Fruit fly (Drosophila melanogaster) whole organism, embryonic: ENCODE results near the gene CG44000.

Experiments
- Abd-B ChIP-seq: fragments of 200-800 bp; sonication (Bioruptor generic); optimal IDR thresholded peaks from 2 replicates; lab custom pipeline; 2018; ENCODE audit warnings: missing biosample characterization, mild to moderate bottlenecking, missing genetic modification characterization, moderate library complexity
- Ada2b ChIP-seq: fragments of 200-800 bp; sonication (Bioruptor generic); IDR thresholded peaks from 2 replicates; pipeline ENCODE4 v1.3.6; 2022; ENCODE audit warnings: missing biosample characterization, missing genetic modification characterization
- Aef1 ChIP-seq: fragments of 200-800 bp; sonication (Bioruptor generic); IDR thresholded peaks from 3 replicates; pipeline ENCODE4 v1.3.6; 2022; ENCODE audit warnings: missing biosample characterization, missing genetic modification characterization
- Antp ChIP-seq: fragments of 200-800 bp; sonication (Bioruptor generic); optimal IDR thresholded peaks from 3 replicates; lab custom pipeline; 2016; ENCODE audit warnings: missing biosample characterization, missing genetic modification characterization
- Atf3 ChIP-seq: fragments of 200-800 bp; sonication (Bioruptor generic); optimal IDR thresholded peaks from 3 replicates; lab custom pipeline; 2016; ENCODE audit warnings: missing biosample characterization, missing genetic modification characterization
- Bgb ChIP-seq: fragments of 200-800 bp; sonication (Bioruptor generic); IDR thresholded peaks from 2 replicates; pipeline ENCODE4 v1.3.6; 2022; ENCODE audit warnings: missing biosample characterization, missing genetic modification characterization; ENCODE audit not compliant: partially characterized antibody
- CG10321 ChIP-seq: fragments of 200-800 bp; sonication (Bioruptor generic); IDR thresholded peaks from 2 replicates; pipeline ENCODE4 v1.3.6; 2022; ENCODE audit warnings: missing biosample characterization, missing genetic modification characterization
- CG10543 ChIP-seq: fragments of 200-800 bp; sonication (Bioruptor generic); optimal IDR thresholded peaks from 3 replicates; lab custom pipeline; 2017; ENCODE audit warnings: missing biosample characterization, mild to moderate bottlenecking, missing genetic modification characterization, moderate library complexity
- CG10959 ChIP-seq: fragments of 200-800 bp; sonication (Bioruptor generic); IDR thresholded peaks from 2 replicates; pipeline ENCODE4 v1.3.6; 2022; ENCODE audit warnings: missing biosample characterization, missing genetic modification characterization
- CG12236 ChIP-seq: fragments of 200-800 bp; sonication (Bioruptor generic); optimal IDR thresholded peaks from 2 replicates; lab custom pipeline; 2016; ENCODE audit warnings: missing biosample characterization, missing genetic modification characterization
- CG1233 ChIP-seq: fragments of 200-800 bp; sonication (Bioruptor generic); optimal IDR thresholded peaks from 4 replicates; lab custom pipeline; 2018; ENCODE audit warnings: missing biosample characterization, mild to moderate bottlenecking, missing genetic modification characterization
- CG12391 ChIP-seq: fragments of 200-800 bp; sonication (Bioruptor generic); optimal IDR thresholded peaks from 3 replicates; lab custom pipeline; 2018; ENCODE audit warnings: missing biosample characterization, mild to moderate bottlenecking, missing genetic modification characterization, moderate library complexity
- CG14050 ChIP-seq: fragments of 200-800 bp; sonication (Bioruptor generic); IDR thresholded peaks from 3 replicates; pipeline ENCODE4 v1.3.6; 2022; ENCODE audit warnings: missing biosample characterization, missing genetic modification characterization
- CG1529 ChIP-seq: fragments of 200-800 bp; sonication (Bioruptor generic); optimal IDR thresholded peaks from 3 replicates; lab custom pipeline; 2018; ENCODE audit warnings: missing biosample characterization, missing genetic modification characterization
- CG1603 ChIP-seq: fragments of 200-800 bp; sonication (Bioruptor generic); optimal IDR thresholded peaks from 2 replicates; lab custom pipeline; 2019; ENCODE audit warnings: missing biosample characterization, mild to moderate bottlenecking, missing genetic modification characterization, moderate library complexity
- CG17328 ChIP-seq: fragments of 200-800 bp; sonication (Bioruptor generic); IDR thresholded peaks from 2 replicates; pipeline ENCODE4 v1.3.6; 2022; ENCODE audit warnings: missing biosample characterization, missing genetic modification characterization
- CG1832 ChIP-seq: fragments of 200-800 bp; sonication (Bioruptor generic); optimal IDR thresholded peaks from 2 replicates; lab custom pipeline; 2017; ENCODE audit warnings: missing biosample characterization, mild to moderate bottlenecking, missing genetic modification characterization, inconsistent platforms
- CG2120 ChIP-seq: fragments of 200-800 bp; sonication (Bioruptor generic); optimal IDR thresholded peaks from 3 replicates; lab custom pipeline; 2016; ENCODE audit warnings: missing biosample characterization, missing genetic modification characterization
- CG32532 ChIP-seq: fragments of 200-800 bp; sonication (Bioruptor generic); IDR thresholded peaks from 2 replicates; pipeline ENCODE4 v1.3.6; 2022; ENCODE audit warnings: missing biosample characterization, missing genetic modification characterization
- CG6689 ChIP-seq: fragments of 200-800 bp; sonication (Bioruptor generic); IDR thresholded peaks from 2 replicates; pipeline ENCODE4 v1.3.6; 2022; ENCODE audit warnings: missing biosample characterization, missing genetic modification characterization
- CG7372 ChIP-seq: fragments of 200-800 bp; sonication (Bioruptor generic); IDR thresholded peaks from 2 replicates; pipeline ENCODE4 v1.3.6; 2022; ENCODE audit warnings: missing biosample characterization, missing genetic modification characterization
- CG8089 ChIP-seq: fragments of 200-800 bp; sonication (Bioruptor generic); optimal IDR thresholded peaks from 3 replicates; lab custom pipeline; 2016; ENCODE audit warnings: missing biosample characterization, missing genetic modification characterization
- CG8281 ChIP-seq: fragments of 200-800 bp; sonication (Bioruptor generic); optimal IDR thresholded peaks from 2 replicates; lab custom pipeline; 2018; ENCODE audit warnings: missing biosample characterization, mild to moderate bottlenecking, missing genetic modification characterization, moderate library complexity
- CG8924 ChIP-seq: fragments of 200-800 bp; optimal IDR thresholded peaks from 3 replicates; lab custom pipeline; 2019; ENCODE audit warnings: missing biosample characterization, mild to moderate bottlenecking, missing genetic modification characterization, moderate library complexity
- Dfd ChIP-seq, 2 experiments: fragments of >200 bp; optimal IDR thresholded peaks; 2 replicates each; lab custom pipeline; 2017; ENCODE audit warnings: missing biosample characterization in 2 of 2, missing genetic modification characterization in 2 of 2
- Dref ChIP-seq: fragments of 200-800 bp; sonication (Bioruptor generic); IDR thresholded peaks from 2 replicates; pipeline ENCODE4 v1.3.6; 2022; ENCODE audit warnings: missing biosample characterization, missing genetic modification characterization
- ERR ChIP-seq: fragments of 200-800 bp; sonication (Bioruptor generic); optimal IDR thresholded peaks from 2 replicates; lab custom pipeline; 2016; ENCODE audit warnings: missing biosample characterization, missing genetic modification characterization
- Gsc ChIP-seq: fragments of 200-800 bp; sonication (Bioruptor generic); IDR thresholded peaks from 2 replicates; pipeline ENCODE4 v1.3.6; 2022; ENCODE audit warnings: missing biosample characterization, missing genetic modification characterization
- Gug ChIP-seq: fragments of 200-800 bp; sonication (Bioruptor generic); IDR thresholded peaks from 4 replicates; pipeline ENCODE4 v1.3.6; 2022; ENCODE audit warnings: missing biosample characterization, missing genetic modification characterization
- H15 ChIP-seq: fragments of 200-800 bp; sonication (Bioruptor generic); IDR thresholded peaks from 3 replicates; pipeline ENCODE4 v1.3.6; 2022; ENCODE audit warnings: missing biosample characterization, missing genetic modification characterization
- HLH4C ChIP-seq: fragments of 200-800 bp; sonication (Bioruptor generic); IDR thresholded peaks from 3 replicates; pipeline ENCODE4 v1.3.6; 2022; ENCODE audit warnings: missing biosample characterization, missing genetic modification characterization; ENCODE audit not compliant: partially characterized antibody
- Med ChIP-seq: fragments of 200-800 bp; sonication (Bioruptor generic); peaks from one replicate; lab custom pipeline; 2016; ENCODE audit warnings: missing biosample characterization, missing genetic modification characterization, mild to moderate bottlenecking, inconsistent platforms, moderate library complexity
- Myb ChIP-seq: fragments of 200-800 bp; sonication (Bioruptor generic); optimal IDR thresholded peaks from 2 replicates; lab custom pipeline; 2016; ENCODE audit warnings: missing biosample characterization, missing genetic modification characterization
- NFAT ChIP-seq: fragments of 200-800 bp; sonication (Bioruptor generic); IDR thresholded peaks from 2 replicates; pipeline ENCODE4 v1.3.6; 2022; ENCODE audit warnings: missing biosample characterization, missing genetic modification characterization
- Nf-YC ChIP-seq: fragments of 200-800 bp; optimal IDR thresholded peaks from 3 replicates; lab custom pipeline; 2019; ENCODE audit warnings: missing biosample characterization, mild to moderate bottlenecking, missing genetic modification characterization, moderate library complexity
- Xrp1 ChIP-seq: fragments of 200-800 bp; sonication (Bioruptor generic); IDR thresholded peaks from 2 replicates; pipeline ENCODE4 v1.3.6; 2022; ENCODE audit warnings: missing biosample characterization, missing genetic modification characterization
- YL-1 ChIP-seq: fragments of 200-800 bp; sonication (Bioruptor generic); optimal IDR thresholded peaks from 3 replicates; lab custom pipeline; 2017; ENCODE audit warnings: missing biosample characterization, mild to moderate bottlenecking, missing genetic modification characterization
- abd-A ChIP-seq: fragments of 200-800 bp; sonication (Bioruptor generic); optimal IDR thresholded peaks from 3 replicates; lab custom pipeline; 2019; ENCODE audit warnings: missing biosample characterization, mild to moderate bottlenecking, missing genetic modification characterization, moderate library complexity
- al ChIP-seq: fragments of 200-800 bp; sonication (Bioruptor generic); IDR thresholded peaks from 2 replicates; pipeline ENCODE4 v1.3.6; 2022; ENCODE audit warnings: missing biosample characterization, missing genetic modification characterization
- ara ChIP-seq: fragments of 200-800 bp; sonication (Bioruptor generic); IDR thresholded peaks from 2 replicates; pipeline ENCODE4 v1.3.6; 2022; ENCODE audit warnings: missing biosample characterization, missing genetic modification characterization
- bowl ChIP-seq: fragments of 200-800 bp; sonication (Bioruptor generic); IDR thresholded peaks from 2 replicates; pipeline ENCODE4 v1.3.6; 2022; ENCODE audit warnings: missing biosample characterization, missing genetic modification characterization
- cad ChIP-seq: fragments of >200 bp; optimal IDR thresholded peaks from 2 replicates; lab custom pipeline; 2017; ENCODE audit warnings: missing biosample characterization, missing genetic modification characterization
- chn ChIP-seq: fragments of 200-800 bp; sonication (Bioruptor generic); optimal IDR thresholded peaks from 2 replicates; lab custom pipeline; 2016; ENCODE audit warnings: missing biosample characterization, missing genetic modification characterization
- dati ChIP-seq: fragments of 200-800 bp; sonication (Bioruptor generic); IDR thresholded peaks from 2 replicates; pipeline ENCODE4 v1.3.6; 2022; ENCODE audit warnings: missing biosample characterization, missing genetic modification characterization
- gce ChIP-seq: fragments of 200-800 bp; sonication (Bioruptor generic); IDR thresholded peaks from 3 replicates; pipeline ENCODE4 v1.3.6; 2022; ENCODE audit warnings: missing biosample characterization, missing genetic modification characterization
- grau ChIP-seq: fragments of 200-800 bp; optimal IDR thresholded peaks from 3 replicates; lab custom pipeline; 2019; ENCODE audit warnings: missing biosample characterization, mild to moderate bottlenecking, missing genetic modification characterization, moderate library complexity
- rib ChIP-seq: fragments of 200-800 bp; sonication (Bioruptor generic); IDR thresholded peaks from 2 replicates; pipeline ENCODE4 v1.3.6; 2022; ENCODE audit warnings: missing biosample characterization, missing genetic modification characterization
- sd ChIP-seq: fragments of 200-800 bp; sonication (Bioruptor generic); optimal IDR thresholded peaks from 3 replicates; lab custom pipeline; 2018; ENCODE audit warnings: missing biosample characterization, mild to moderate bottlenecking, missing genetic modification characterization, moderate library complexity
- sisA ChIP-seq: fragments of 200-800 bp; sonication (Bioruptor generic); IDR thresholded peaks from 2 replicates; pipeline ENCODE4 v1.3.6; 2022; ENCODE audit warnings: missing biosample characterization, missing genetic modification characterization
- stwl ChIP-seq: fragments of 200-800 bp; sonication (Bioruptor generic); optimal IDR thresholded peaks from 3 replicates; lab custom pipeline; 2018; ENCODE audit warnings: missing biosample characterization, mild to moderate bottlenecking, missing genetic modification characterization, moderate library complexity
- zfh1 ChIP-seq: fragments of 200-800 bp; sonication (Bioruptor generic); IDR thresholded peaks from 3 replicates; pipeline ENCODE4 v1.3.6; 2022; ENCODE audit warnings: missing biosample characterization, missing genetic modification characterization

Gene CG44000

dm6 chr2L:5000919-5001581 lies 42.0 kb upstream of the CG44000 start (continued):
- peak in 1 of 2 experiments; percentile 98 for TF ChIP-seq Dfd (GFP tag; optimal IDR thresholded peaks at IDR 0.05; lab: Kevin White, UChicago)
- TF ChIP-seq Abd-B (GFP tag; lab: Kevin White, UChicago), result peak; percentile 72
- TF ChIP-seq Nf-YC (tag; lab: Kevin White, UChicago), result peak; percentile 20
- TF ChIP-seq sd (tag; lab: Kevin White, UChicago), result peak; percentile 75
- peak; percentile 43; the same call in 1 of the 3 replicates for TF ChIP-seq HLH4C (GFP tag; lab: Robert Waterston, UW)
- 0 out of 2 replicates have a peak, but pooled peaks have one; percentile 25 for TF ChIP-seq al (GFP tag; lab: Robert Waterston, UW)
- TF ChIP-seq Med (GFP tag; lab: Kevin White, UChicago), result peak; percentile 69
- no peak for TF ChIP-seq CG2120
- TF ChIP-seq abd-A (tag; lab: Kevin White, UChicago), result peak; percentile 91
- peak; percentile 50 for TF ChIP-seq CG32532
- TF ChIP-seq sisA (GFP tag; lab: Robert Waterston, UW), result peak; percentile 3; the same call in 1 of the 2 replicates
- TF ChIP-seq ERR (GFP tag; lab: Kevin White, UChicago), result peak; percentile 49
- TF ChIP-seq Ada2b (GFP tag; lab: Robert Waterston, UW), result peak; percentile 56; the same call in 1 of the 2 replicates
- TF ChIP-seq Xrp1 (GFP tag; lab: Robert Waterston, UW), result peak; percentile 55
- TF ChIP-seq CG8281, result peak; percentile 58
- peak; percentile 69 for TF ChIP-seq Bgb
- peak; percentile 69 for TF ChIP-seq Atf3 (GFP tag; lab: Kevin White, UChicago)
- TF ChIP-seq YL-1 (GFP tag; lab: Kevin White, UChicago), result peak; percentile 6
- peak; percentile 84 for TF ChIP-seq rib
- TF ChIP-seq CG1233 (GFP tag; lab: Kevin White, UChicago), result no peak
- peak; percentile 48; the same call in 2 of the 3 replicates for TF ChIP-seq H15
- peak; percentile 35 for TF ChIP-seq NFAT (GFP tag; lab: Robert Waterston, UW)
- TF ChIP-seq Aef1, result peak; percentile 28
- peak; percentile 64 for TF ChIP-seq CG17328 (GFP tag; lab: Robert Waterston, UW)
- TF ChIP-seq cad (GFP tag; lab: Kevin White, UChicago), result peak; percentile 34
- TF ChIP-seq Dref (GFP tag; lab: Robert Waterston, UW), result peak; percentile 31; the same call in 1 of the 2 replicates
- TF ChIP-seq CG8089, result no peak
- peak; percentile 12; the same call in 1 of the 3 replicates for TF ChIP-seq gce (GFP tag; lab: Robert Waterston, UW)
- peak; percentile 72 for TF ChIP-seq zfh1 (GFP tag; lab: Robert Waterston, UW)
- peak; percentile 24 for TF ChIP-seq stwl
- TF ChIP-seq dati (GFP tag; lab: Robert Waterston, UW), result no peak
- TF ChIP-seq CG1603, result peak; percentile 84
- peak; percentile 94 for TF ChIP-seq grau
- TF ChIP-seq CG1529 (GFP tag; lab: Kevin White, UChicago), result no peak
- TF ChIP-seq CG12236 (GFP tag; lab: Kevin White, UChicago), result no peak
- TF ChIP-seq chn (GFP tag; lab: Kevin White, UChicago), result no peak
- peak; percentile 77 for TF ChIP-seq Myb
- TF ChIP-seq Gsc (GFP tag; lab: Robert Waterston, UW), result peak; percentile 38; the same call in 1 of the 2 replicates
- TF ChIP-seq Gug, result peak; percentile 37; the same call in 2 of the 4 replicates
- TF ChIP-seq Antp (GFP tag; lab: Kevin White, UChicago), result peak; percentile 48
- TF ChIP-seq CG10959 (GFP tag; lab: Robert Waterston, UW), result peak; percentile 29
- no peak for TF ChIP-seq CG12391
- TF ChIP-seq CG14050 (GFP tag; lab: Robert Waterston, UW), result peak; percentile 19; the same call in 2 of the 3 replicates
- peak; percentile 60 for TF ChIP-seq ara (GFP tag; lab: Robert Waterston, UW)
- peak; percentile 64 for TF ChIP-seq CG10543 (GFP tag; lab: Kevin White, UChicago)
- TF ChIP-seq CG8924 (tag; lab: Kevin White, UChicago), result no peak
- no peak for TF ChIP-seq bowl (GFP tag; lab: Robert Waterston, UW)
- peak; percentile 50 for TF ChIP-seq CG1832 (GFP tag; lab: Kevin White, UChicago)
- TF ChIP-seq CG6689 (GFP tag; lab: Robert Waterston, UW), result peak; percentile 12; the same call in 1 of the 2 replicates
- TF ChIP-seq CG10321 (GFP tag; lab: Robert Waterston, UW), result peak; percentile 75
- TF ChIP-seq CG7372 (GFP tag; lab: Robert Waterston, UW), result no peak
